Worm (Caenorhabditis elegans): ENCODE results near the gene pgp-3.

ce11 chrX:11337783-11338182 lies 14.2 kb upstream of the pgp-3 start, which contains the start of gene gcy-9:
- no peak for TF ChIP-seq efl-3 (GFP tag; optimal IDR thresholded peaks at IDR 0.05)
- TF ChIP-seq efl-1 (optimal IDR thresholded peaks at IDR 0.05): no peak
- TF ChIP-seq efl-1 (GFP tag; optimal IDR thresholded peaks at IDR 0.05 in 1 of 2): no peak
- no peak for TF ChIP-seq rnt-1 (tag; optimal IDR thresholded peaks at IDR 0.05)
- no peak for TF ChIP-seq ama-1 (optimal IDR thresholded peaks at IDR 0.05)
- no peak for TF ChIP-seq nhr-12 (tag; optimal IDR thresholded peaks at IDR 0.05)
